Worm (Caenorhabditis elegans): ENCODE results near the gene sri-1.

sri-1 gene

DNA sequence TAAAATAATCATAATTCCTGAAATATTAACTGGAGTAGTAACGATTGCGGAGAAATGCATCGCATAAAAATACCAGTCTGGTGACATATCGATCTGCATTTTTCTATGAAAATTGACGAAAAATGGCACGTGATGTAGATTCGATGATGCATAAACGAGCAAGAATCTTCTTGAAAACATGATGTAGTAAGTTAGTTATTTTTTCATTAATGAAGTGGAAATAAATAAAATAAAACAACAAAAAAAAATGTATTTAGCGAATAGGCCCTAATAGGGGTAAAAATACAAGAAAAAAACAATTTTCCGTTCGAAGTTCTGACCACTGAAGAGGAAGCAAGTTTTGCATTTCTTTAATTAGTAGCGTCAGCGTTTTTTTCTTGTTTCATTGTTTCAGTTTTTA, 2.3 kb downstream of the sri-1 start, which contains the start of gene sri-2:
sri-2 (minus strand) TSS at position 101 of the 400 bp plus-strand sequence.
- TF ChIP-seq pha-4 (tag; optimal IDR thresholded peaks at IDR 0.05) (no peak), npax-4 (tag; optimal IDR thresholded peaks at IDR 0.05) (no peak), C38D4.7 (GFP tag; optimal IDR thresholded peaks at IDR 0.05) (no peak), pax-1 (tag; optimal IDR thresholded peaks at IDR 0.05) (no peak), nhr-11 (tag; optimal IDR thresholded peaks at IDR 0.05) (no peak), fkh-6 (tag; optimal IDR thresholded peaks at IDR 0.05) (no peak)

DNA sequence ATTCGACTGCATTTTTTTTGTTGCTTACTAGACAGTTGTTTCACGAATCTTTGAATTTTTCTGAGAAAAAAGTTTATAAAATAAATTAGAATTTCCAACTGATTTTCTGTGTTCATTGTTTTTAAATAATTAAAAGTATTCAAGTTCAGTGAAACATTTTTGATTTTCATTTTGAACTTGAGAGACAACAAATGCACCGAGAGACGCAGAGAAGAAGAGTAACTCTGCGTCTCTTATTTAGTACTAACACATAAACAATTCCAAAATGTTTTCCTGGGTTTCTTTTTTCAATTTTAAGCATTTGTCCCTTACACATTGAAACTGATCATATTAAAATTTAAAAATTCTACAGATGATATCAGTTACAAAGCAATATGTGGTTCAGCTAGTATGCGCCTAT, 8.0 kb downstream of the sri-1 start:
- TF ChIP-seq zip-5 (tag; optimal IDR thresholded peaks at IDR 0.05) (no peak), madf-2 (tag; optimal IDR thresholded peaks at IDR 0.05) (no peak), K02D7.2 (tag; optimal IDR thresholded peaks at IDR 0.05) (no peak), ceh-19 (GFP tag; optimal IDR thresholded peaks at IDR 0.05) (no peak), unc-86 (tag; optimal IDR thresholded peaks at IDR 0.05) (no peak), ceh-6 (GFP tag; optimal IDR thresholded peaks at IDR 0.05) (no peak), ceh-45 (GFP tag; IDR thresholded peaks at IDR 0.05) (no peak), F13H6.1 (tag; optimal IDR thresholded peaks at IDR 0.05) (no peak), fax-1 (tag; optimal IDR thresholded peaks at IDR 0.05) (no peak), eyg-1 (tag; optimal IDR thresholded peaks at IDR 0.05) (no peak), odd-2 (tag; optimal IDR thresholded peaks at IDR 0.05) (no peak), unc-3 (GFP tag; conservative IDR thresholded peaks at IDR 0.05) (no peak), unc-3 (tag; optimal IDR thresholded peaks at IDR 0.05) (no peak), elt-2 (tag; optimal IDR thresholded peaks at IDR 0.05) (no peak), pax-1 (tag; optimal IDR thresholded peaks at IDR 0.05) (no peak), gmeb-2 (tag; optimal IDR thresholded peaks at IDR 0.05) (no peak), syd-9 (tag; optimal IDR thresholded peaks at IDR 0.05) (no peak), ceh-24 (tag; optimal IDR thresholded peaks at IDR 0.05) (no peak), nfya-1 (tag; optimal IDR thresholded peaks at IDR 0.05) (no peak)

DNA sequence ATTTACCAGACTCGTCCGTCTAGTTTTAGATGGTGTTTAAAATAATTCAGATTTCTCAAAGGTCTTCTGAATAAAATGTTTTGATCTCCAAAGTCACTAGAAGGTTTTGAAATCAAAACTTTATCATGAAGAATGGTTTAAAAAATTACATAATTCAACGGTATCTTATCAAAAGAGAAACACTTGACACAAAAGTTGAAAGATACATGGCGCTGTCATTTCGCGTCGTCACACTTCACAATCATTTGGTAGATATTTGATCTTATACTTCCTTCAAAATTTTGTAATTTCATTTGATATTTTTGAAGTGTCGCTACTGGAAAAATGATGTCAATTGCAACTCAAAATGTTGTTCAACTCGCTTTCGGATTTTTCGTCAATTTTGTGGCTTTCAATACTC, 10.3 kb downstream of the sri-1 start, which contains the start of gene F36G9.3:
F36G9.3 (plus strand) TSS at position 301 of the 400 bp plus-strand sequence.
- TF ChIP-seq T23F11.4 (GFP tag; optimal IDR thresholded peaks at IDR 0.05) = no peak
- TF ChIP-seq pha-2 (tag; optimal IDR thresholded peaks at IDR 0.05) = no peak
- TF ChIP-seq tbx-7 (tag; optimal IDR thresholded peaks at IDR 0.05) = no peak
- TF ChIP-seq hlh-8 (tag; optimal IDR thresholded peaks at IDR 0.05) = no peak
- TF ChIP-seq ceh-19 (GFP tag; optimal IDR thresholded peaks at IDR 0.05) = no peak
- TF ChIP-seq zip-5 (tag; optimal IDR thresholded peaks at IDR 0.05) = no peak
- TF ChIP-seq tbx-2 (tag; optimal IDR thresholded peaks at IDR 0.05) = no peak
- no peak for TF ChIP-seq lim-6 (tag; optimal IDR thresholded peaks at IDR 0.05)
- TF ChIP-seq K09A11.1 (tag; optimal IDR thresholded peaks at IDR 0.05; ENCODE audit: insufficient read depth) = no peak
- TF ChIP-seq ceh-30 (tag; optimal IDR thresholded peaks at IDR 0.05) = no peak
- TF ChIP-seq ceh-48 (tag; optimal IDR thresholded peaks at IDR 0.05) = no peak
- TF ChIP-seq pqm-1 (tag; optimal IDR thresholded peaks at IDR 0.05) = no peak
- no peak for TF ChIP-seq mec-3 (tag; optimal IDR thresholded peaks at IDR 0.05; ENCODE audit: borderline replicate concordance)
- TF ChIP-seq unc-3 (GFP tag; conservative IDR thresholded peaks at IDR 0.05) = no peak
- no peak for TF ChIP-seq unc-3 (tag; optimal IDR thresholded peaks at IDR 0.05)
- TF ChIP-seq ceh-6 (GFP tag; optimal IDR thresholded peaks at IDR 0.05) = no peak

DNA sequence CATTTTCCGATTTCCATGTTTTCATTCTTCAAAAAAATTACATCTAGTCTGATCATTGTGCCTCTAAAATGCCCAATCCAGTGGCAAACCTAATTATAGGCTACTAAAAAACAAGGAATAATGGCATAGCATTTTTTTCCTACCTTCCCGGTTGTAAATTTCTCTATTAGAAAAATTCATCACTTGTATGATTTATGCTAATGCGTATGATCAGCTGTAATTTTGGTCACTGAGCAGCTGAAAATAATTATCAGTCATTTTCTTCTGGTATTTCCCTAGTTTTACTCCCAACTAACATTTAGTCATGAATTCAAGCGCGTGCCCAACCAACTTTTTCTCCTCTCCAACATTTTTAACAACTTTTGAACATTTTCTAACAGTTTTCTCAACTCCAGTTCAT, 11.9 kb downstream of the sri-1 start, which contains the start of gene srh-186:
srh-186 (plus strand) TSS at position 301 of the 400 bp plus-strand sequence.
- TF ChIP-seq elt-2 (tag; optimal IDR thresholded peaks at IDR 0.05) = no peak
- no peak for TF ChIP-seq unc-86 (tag; optimal IDR thresholded peaks at IDR 0.05)
- TF ChIP-seq T23F11.4 (GFP tag; optimal IDR thresholded peaks at IDR 0.05) = no peak
- TF ChIP-seq unc-55 (GFP tag; optimal IDR thresholded peaks at IDR 0.05) = no peak
- TF ChIP-seq unc-3 (GFP tag; conservative IDR thresholded peaks at IDR 0.05) = no peak
- no peak for TF ChIP-seq unc-3 (tag; optimal IDR thresholded peaks at IDR 0.05)
- no peak for TF ChIP-seq hlh-30 (tag; optimal IDR thresholded peaks at IDR 0.05; ENCODE audit: insufficient read depth)
- no peak for TF ChIP-seq tbx-2 (tag; optimal IDR thresholded peaks at IDR 0.05)
